Worm (Caenorhabditis elegans) whole organism, L4/young adult: ENCODE data around the gene algn-8.

ENCODE experiments used
- dao-5 ChIP-seq: sonication (generic microtip); optimal IDR thresholded peaks from 2 replicates; lab custom pipeline; 2016; ENCODE audit warnings: missing genotype, missing genetic modification characterization, moderate library complexity, missing compliant biosample characterization
- him-1 ChIP-seq: sonication (generic microtip); optimal IDR thresholded peaks from 2 replicates; lab custom pipeline; 2016; ENCODE audit warnings: missing genotype, missing genetic modification reagents, missing genetic modification characterization, missing compliant biosample characterization

DNA sequence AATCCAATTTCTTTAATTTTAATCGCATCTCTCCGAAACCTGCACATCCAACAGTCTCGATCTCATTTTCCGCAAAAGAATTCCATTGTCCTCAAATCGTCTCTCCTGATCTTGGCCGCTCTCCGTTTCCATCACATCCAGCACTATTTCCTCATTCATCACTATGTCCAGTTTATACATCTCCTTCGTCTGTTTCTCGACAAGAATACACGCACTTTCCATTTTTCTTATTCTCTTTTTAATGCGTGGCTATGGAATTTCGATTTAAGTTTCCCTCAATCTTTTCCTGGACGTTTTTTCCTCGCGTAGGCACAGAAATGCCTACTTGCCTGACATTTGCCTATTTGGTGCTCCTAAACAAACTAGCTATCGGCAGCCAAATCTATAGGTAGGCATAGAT lies 6.4 kb downstream of the algn-8 start:
- TF ChIP-seq him-1 (tag; lab: Kevin White, UChicago) (no peak), dao-5 (tag; lab: Kevin White, UChicago) (no peak)
